Worm (Caenorhabditis elegans): ENCODE data around the gene orc-5.

DNA sequence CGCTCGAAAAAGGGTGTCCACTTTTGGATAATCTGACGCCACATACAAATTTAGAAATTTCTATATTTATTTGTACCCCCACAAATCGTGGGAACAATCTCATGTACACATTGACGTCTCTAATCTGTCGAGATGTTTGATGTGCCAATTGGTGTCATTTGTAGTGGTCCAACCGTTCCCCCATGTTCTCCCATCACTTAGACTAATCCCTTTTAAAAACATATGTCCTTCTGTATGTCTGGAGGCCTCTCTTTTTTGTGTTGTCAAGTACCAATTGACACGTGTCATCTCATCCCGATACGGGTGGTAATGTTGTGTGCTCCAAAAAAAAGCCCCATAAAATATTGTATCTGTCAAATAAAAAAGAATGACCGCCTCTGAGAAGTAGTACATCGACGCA lies 10.9 kb upstream of the orc-5 start:
- TF ChIP-seq die-1 (tag; optimal IDR thresholded peaks at IDR 0.05), result no peak
- TF ChIP-seq pha-4 (tag; optimal IDR thresholded peaks at IDR 0.05), result no peak
- no peak for TF ChIP-seq unc-62 (GFP tag; optimal IDR thresholded peaks at IDR 0.05)
- TF ChIP-seq nfya-2 (GFP tag; IDR thresholded peaks at IDR 0.05), result no peak
- TF ChIP-seq ama-1 (optimal IDR thresholded peaks at IDR 0.05), result no peak
- no peak for TF ChIP-seq ama-1 (GFP tag; optimal IDR thresholded peaks at IDR 0.05)
- TF ChIP-seq aptf-2 (GFP tag; conservative IDR thresholded peaks at IDR 0.05), result no peak
- no peak for TF ChIP-seq F22D6.2 (tag; optimal IDR thresholded peaks at IDR 0.05)
- no peak for TF ChIP-seq mel-28 (tag; optimal IDR thresholded peaks at IDR 0.05; ENCODE audit: borderline replicate concordance)

All from whole organism, young adult.